Worm (Caenorhabditis elegans) whole organism, L2 larva: Measurements from ENCODE around the gene dod-6.

Experiments
- F13H6.1 ChIP-seq: sonication (generic microtip); optimal IDR thresholded peaks from 2 replicates; lab custom pipeline; 2016; ENCODE audit warnings: missing genetic modification characterization, missing compliant biosample characterization
- ceh-82 ChIP-seq: fragments of 150-350 bp; optimal IDR thresholded peaks from 2 replicates; lab custom pipeline; 2014; ENCODE audit warnings: missing biosample characterization, missing genetic modification characterization
- nhr-11 ChIP-seq: fragments of 150-350 bp; optimal IDR thresholded peaks from 2 replicates; lab custom pipeline; 2014; ENCODE audit warnings: missing biosample characterization, missing genetic modification characterization
- ztf-11 ChIP-seq: sonication (generic microtip); optimal IDR thresholded peaks from 2 replicates; lab custom pipeline; 2017; ENCODE audit warnings: missing biosample characterization, missing genetic modification characterization

DNA sequence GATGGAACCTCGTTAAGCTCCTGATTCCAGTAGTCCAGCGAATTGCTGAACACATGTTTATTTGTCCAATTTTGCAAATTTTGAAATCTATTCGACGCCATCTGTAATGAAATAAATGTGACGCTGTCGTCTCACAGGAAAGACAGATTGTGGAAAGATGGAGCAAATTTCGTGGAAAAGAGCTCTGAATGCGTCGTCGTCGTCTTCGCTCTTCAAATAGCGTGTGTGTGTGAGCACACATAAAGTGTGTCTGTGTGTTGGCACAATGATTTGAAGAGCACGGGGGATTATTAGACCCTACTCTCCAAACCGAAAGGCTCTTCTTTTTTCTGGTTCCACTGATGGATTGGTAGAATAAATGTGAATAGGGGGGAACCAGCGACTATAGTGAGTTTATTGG is 11.4 kb upstream of the dod-6 start, which contains the start of gene unc-47:
- TF ChIP-seq nhr-11 (tag; lab: Kevin White, UChicago) (no peak), F13H6.1 (tag; lab: Kevin White, UChicago) (no peak), ceh-82 (tag; lab: Kevin White, UChicago) (no peak), ztf-11 (tag; lab: Kevin White, UChicago) (no peak)
